Fruit fly (Drosophila melanogaster): ENCODE results near the gene Apc.

The Apc gene

dm6 chr3R:28844611-28845376, at the start of gene Apc, which contains the start of gene spg (continued):
- TF ChIP-seq CG30403 (GFP tag; optimal IDR thresholded peaks at IDR 0.05) (peak; percentile 28), CG15696 (tag; optimal IDR thresholded peaks at IDR 0.05) (peak; percentile 33), grau (tag; optimal IDR thresholded peaks at IDR 0.05) (peak; percentile 31), Awh (GFP tag; IDR thresholded peaks at IDR 0.05) (peak; percentile 74; the same call in 1 of the 2 replicates), cg (GFP tag; optimal IDR thresholded peaks at IDR 0.05) (no peak), CG4730 (GFP tag; IDR thresholded peaks at IDR 0.05) (no peak), CG33213 (GFP tag; optimal IDR thresholded peaks at IDR 0.05) (peak; percentile 71), gsb-n (tag; optimal IDR thresholded peaks at IDR 0.05) (peak; percentile 35), ATbp (GFP tag; optimal IDR thresholded peaks at IDR 0.05) (peak; percentile 72), Atf3 (GFP tag; optimal IDR thresholded peaks at IDR 0.05) (peak; percentile 4), fru (optimal IDR thresholded peaks at IDR 0.05) (no peak), Vsx1 (GFP tag; optimal IDR thresholded peaks at IDR 0.05) (peak; percentile 45), nerfin-2 (GFP tag; IDR thresholded peaks at IDR 0.05; ENCODE audit: partially characterized antibody) (peak; percentile 57; the same call in 1 of the 2 replicates), CG7556 (GFP tag; optimal IDR thresholded peaks at IDR 0.05) (no peak), CG3838 (GFP tag; optimal IDR thresholded peaks at IDR 0.05) (peak; percentile 32), aop (GFP tag; IDR thresholded peaks at IDR 0.05) (no peak), CHES-1-like (GFP tag; optimal IDR thresholded peaks at IDR 0.05) (peak; percentile 47), CG1024 (GFP tag; IDR thresholded peaks at IDR 0.05) (no peak), CG4854 (GFP tag; optimal IDR thresholded peaks at IDR 0.05) (no peak), toy (GFP tag; IDR thresholded peaks at IDR 0.05) (no peak), hkb (optimal IDR thresholded peaks at IDR 0.05) (no peak), hkb (GFP tag; IDR thresholded peaks at IDR 0.05) (peak; percentile 77), CG3726 (GFP tag; IDR thresholded peaks at IDR 0.05) (no peak), TFAM (GFP tag; optimal IDR thresholded peaks at IDR 0.05) (no peak), tx (GFP tag; optimal IDR thresholded peaks at IDR 0.05) (no peak), NC2β (GFP tag; optimal IDR thresholded peaks at IDR 0.05) (peak; percentile 63), CG11085 (GFP tag; IDR thresholded peaks at IDR 0.05) (no peak), Doc2 (GFP tag; IDR thresholded peaks at IDR 0.05) (no peak), Abd-B (GFP tag; optimal IDR thresholded peaks at IDR 0.05) (peak; percentile 79), pum (GFP tag; optimal IDR thresholded peaks at IDR 0.05) (no peak), pan (optimal IDR thresholded peaks at IDR 0.05) (no peak), pan (GFP tag; optimal IDR thresholded peaks at IDR 0.05 in 1 of 2, IDR thresholded peaks at IDR 0.05 in 1 of 2) (peak in 1 of 2 experiments; percentile 53), CG2199 (GFP tag; IDR thresholded peaks at IDR 0.05) (0 out of 3 replicates have a peak, but pooled peaks have one; percentile 44), sens (GFP tag) (peak; percentile 90), Hr78 (GFP tag; optimal IDR thresholded peaks at IDR 0.05) (no peak), corto (GFP tag; optimal IDR thresholded peaks at IDR 0.05) (no peak), Hmx (GFP tag; optimal IDR thresholded peaks at IDR 0.05) (peak; percentile 0), CG2120 (GFP tag; optimal IDR thresholded peaks at IDR 0.05) (peak; percentile 53), Gsc (GFP tag; IDR thresholded peaks at IDR 0.05) (no peak), CG10462 (GFP tag; optimal IDR thresholded peaks at IDR 0.05) (no peak), scrt (GFP tag; optimal IDR thresholded peaks at IDR 0.05) (peak; percentile 31), repo (GFP tag; optimal IDR thresholded peaks at IDR 0.05) (no peak), Xbp1 (GFP tag; optimal IDR thresholded peaks at IDR 0.05) (peak; percentile 26), dimm (GFP tag; IDR thresholded peaks at IDR 0.05) (no peak), CG10565 (GFP tag; optimal IDR thresholded peaks at IDR 0.05) (no peak), HmgZ (tag; optimal IDR thresholded peaks at IDR 0.05) (peak; percentile 38), abd-A (tag; optimal IDR thresholded peaks at IDR 0.05) (peak; percentile 45), MBD-R2 (GFP tag; IDR thresholded peaks at IDR 0.05) (peak; percentile 62), CG1603 (tag; optimal IDR thresholded peaks at IDR 0.05) (peak; percentile 69), ato (GFP tag; IDR thresholded peaks at IDR 0.05; ENCODE audit: partially characterized antibody) (no peak; the same call in 1 of the 2 replicates), Oli (tag; optimal IDR thresholded peaks at IDR 0.05) (peak; percentile 4)
